Worm (Caenorhabditis elegans) whole organism, midembryonic: Measurements from ENCODE around the gene gur-3.

Source experiments
- T22C8.4 ChIP-seq: fragments of 200-800 bp; sonication (Bioruptor generic); IDR thresholded peaks from 2 replicates; pipeline ENCODE4 v1.3.6; 2022; ENCODE audit warnings: missing genetic modification characterization, missing compliant biosample characterization
- cog-1 ChIP-seq: sonication (generic microtip); optimal IDR thresholded peaks from 2 replicates; lab custom pipeline; 2016; ENCODE audit warnings: missing genetic modification characterization, missing compliant biosample characterization
- flt-1 ChIP-seq: fragments of 200-800 bp; sonication (Bioruptor generic); IDR thresholded peaks from 2 replicates; pipeline ENCODE4 v1.3.6; 2022; ENCODE audit warnings: missing genetic modification characterization, missing compliant biosample characterization
- klf-2 ChIP-seq: fragments of 200-800 bp; sonication (Bioruptor generic); conservative IDR thresholded peaks from 2 replicates; pipeline ENCODE4 v1.3.6; 2022; ENCODE audit warnings: missing genetic modification reagents, missing genetic modification characterization, missing compliant biosample characterization
- med-1 ChIP-seq: sonication (generic microtip); optimal IDR thresholded peaks from 2 replicates; lab custom pipeline; 2017; ENCODE audit warnings: missing genetic modification characterization, mild to moderate bottlenecking, missing compliant biosample characterization, antibody characterized with exemption, missing genetic modification reagents; ENCODE audit not compliant: insufficient read depth
- ref-1 ChIP-seq: fragments of 200-800 bp; sonication (Bioruptor generic); conservative IDR thresholded peaks from 2 replicates; pipeline ENCODE4 v1.3.6; 2022; ENCODE audit warnings: missing genetic modification reagents, missing genetic modification characterization, missing compliant biosample characterization
- tab-1 ChIP-seq: fragments of 200-800 bp; sonication (Bioruptor generic); IDR thresholded peaks from 2 replicates; pipeline ENCODE4 v1.3.6; 2022; ENCODE audit warnings: missing genetic modification characterization, missing compliant biosample characterization
- ztf-23 ChIP-seq: fragments of 200-800 bp; sonication (Bioruptor generic); IDR thresholded peaks from 2 replicates; pipeline ENCODE4 v1.3.6; 2022; ENCODE audit warnings: missing genetic modification reagents, missing genetic modification characterization, missing compliant biosample characterization
- ztf-29 ChIP-seq: fragments of 200-800 bp; sonication (Bioruptor generic); IDR thresholded peaks from 2 replicates; pipeline ENCODE4 v1.3.6; 2022; ENCODE audit warnings: missing genetic modification reagents, missing genetic modification characterization, missing compliant biosample characterization

The gur-3 gene

ce11 chrX:10432786-10433185, 26.7 kb upstream of the gur-3 start:
- no peak for TF ChIP-seq ztf-23 (GFP tag; lab: Robert Waterston, UW)
- TF ChIP-seq T22C8.4: no peak
- TF ChIP-seq tab-1 (GFP tag; lab: Robert Waterston, UW): no peak
- TF ChIP-seq ztf-29 (GFP tag; lab: Robert Waterston, UW): no peak
- no peak for TF ChIP-seq ref-1 (GFP tag; lab: Robert Waterston, UW)
- TF ChIP-seq klf-2 (GFP tag; lab: Robert Waterston, UW): no peak
- TF ChIP-seq cog-1 (tag; lab: Kevin White, UChicago): no peak
- TF ChIP-seq flt-1: no peak
- no peak for TF ChIP-seq med-1 (GFP tag; lab: Kevin White, UChicago)

ce11 chrX:10430866-10431265, 24.8 kb upstream of the gur-3 start:
- TF ChIP-seq klf-2 (GFP tag; lab: Robert Waterston, UW) (no peak), T22C8.4 (no peak), cog-1 (tag; lab: Kevin White, UChicago) (no peak), ref-1 (GFP tag; lab: Robert Waterston, UW) (no peak), flt-1 (no peak), ztf-23 (GFP tag; lab: Robert Waterston, UW) (no peak), ztf-29 (GFP tag; lab: Robert Waterston, UW) (no peak), med-1 (GFP tag; lab: Kevin White, UChicago) (no peak), tab-1 (GFP tag; lab: Robert Waterston, UW) (no peak)

- peak; percentile 23 for TF ChIP-seq cog-1 (tag; lab: Kevin White, UChicago)
- TF ChIP-seq tab-1 (GFP tag; lab: Robert Waterston, UW): 0 out of 2 replicates have a peak, but pooled peaks have one; percentile 57
- TF ChIP-seq med-1 (GFP tag; lab: Kevin White, UChicago): no peak
- no peak for TF ChIP-seq T22C8.4
- no peak for TF ChIP-seq ztf-23 (GFP tag; lab: Robert Waterston, UW)
- TF ChIP-seq flt-1: no peak
- no peak for TF ChIP-seq ztf-29 (GFP tag; lab: Robert Waterston, UW)
Measured at ce11 chrX:10429203-10429602, 23.1 kb upstream of the gur-3 start.

- TF ChIP-seq flt-1 (no peak), T22C8.4 (no peak), ztf-29 (GFP tag; lab: Robert Waterston, UW) (no peak), klf-2 (GFP tag; lab: Robert Waterston, UW) (no peak), ztf-23 (GFP tag; lab: Robert Waterston, UW) (no peak), med-1 (GFP tag; lab: Kevin White, UChicago) (no peak), tab-1 (GFP tag; lab: Robert Waterston, UW) (no peak), cog-1 (tag; lab: Kevin White, UChicago) (no peak), ref-1 (GFP tag; lab: Robert Waterston, UW) (no peak)
Measured at ce11 chrX:10428557-10428956, 22.5 kb upstream of the gur-3 start, which contains the start of gene mig-15. Gene mig-15, minus strand, starts transcription at chrX:10428657.

- TF ChIP-seq cog-1 (tag; lab: Kevin White, UChicago): no peak
- no peak for TF ChIP-seq klf-2 (GFP tag; lab: Robert Waterston, UW)
- no peak for TF ChIP-seq ref-1 (GFP tag; lab: Robert Waterston, UW)
Measured at ce11 chrX:10428109-10428508, 22.0 kb upstream of the gur-3 start.

- TF ChIP-seq flt-1: no peak
- no peak for TF ChIP-seq tab-1 (GFP tag; lab: Robert Waterston, UW)
- TF ChIP-seq ztf-23 (GFP tag; lab: Robert Waterston, UW): no peak
- no peak for TF ChIP-seq cog-1 (tag; lab: Kevin White, UChicago)
- TF ChIP-seq ztf-29 (GFP tag; lab: Robert Waterston, UW): no peak
- TF ChIP-seq T22C8.4: no peak
- TF ChIP-seq med-1 (GFP tag; lab: Kevin White, UChicago): no peak
- no peak for TF ChIP-seq ref-1 (GFP tag; lab: Robert Waterston, UW)
- TF ChIP-seq klf-2 (GFP tag; lab: Robert Waterston, UW): no peak
Measured at ce11 chrX:10424744-10425143, 18.6 kb upstream of the gur-3 start.

ce11 chrX:10422714-10423113, 16.6 kb upstream of the gur-3 start:
- no peak for TF ChIP-seq klf-2 (GFP tag; lab: Robert Waterston, UW)
- TF ChIP-seq tab-1 (GFP tag; lab: Robert Waterston, UW): no peak
- TF ChIP-seq med-1 (GFP tag; lab: Kevin White, UChicago): no peak
- TF ChIP-seq ref-1 (GFP tag; lab: Robert Waterston, UW): no peak
- TF ChIP-seq T22C8.4: no peak
- no peak for TF ChIP-seq ztf-23 (GFP tag; lab: Robert Waterston, UW)
- TF ChIP-seq ztf-29 (GFP tag; lab: Robert Waterston, UW): no peak
- no peak for TF ChIP-seq cog-1 (tag; lab: Kevin White, UChicago)
- TF ChIP-seq flt-1: no peak

ce11 chrX:10419743-10420142, 13.6 kb upstream of the gur-3 start, which contains the start of gene cdk-11.2:
Gene cdk-11.2, minus strand, starts transcription at chrX:10419765.
- TF ChIP-seq flt-1 (0 out of 2 replicates have a peak, but pooled peaks have one; percentile 21), ztf-29 (GFP tag; lab: Robert Waterston, UW) (0 out of 2 replicates have a peak, but pooled peaks have one; percentile 28), klf-2 (GFP tag; lab: Robert Waterston, UW) (no peak), ztf-23 (GFP tag; lab: Robert Waterston, UW) (0 out of 2 replicates have a peak, but pooled peaks have one; percentile 44), cog-1 (tag; lab: Kevin White, UChicago) (no peak)

- TF ChIP-seq med-1 (GFP tag; lab: Kevin White, UChicago): no peak
- no peak for TF ChIP-seq cog-1 (tag; lab: Kevin White, UChicago)
- TF ChIP-seq ztf-23 (GFP tag; lab: Robert Waterston, UW): no peak
- no peak for TF ChIP-seq ztf-29 (GFP tag; lab: Robert Waterston, UW)
- no peak for TF ChIP-seq flt-1
- no peak for TF ChIP-seq klf-2 (GFP tag; lab: Robert Waterston, UW)
- TF ChIP-seq ref-1 (GFP tag; lab: Robert Waterston, UW): no peak
- no peak for TF ChIP-seq T22C8.4
- TF ChIP-seq tab-1 (GFP tag; lab: Robert Waterston, UW): no peak
Measured at ce11 chrX:10412425-10412824, 6.3 kb upstream of the gur-3 start, which contains the start of gene acr-8. Gene acr-8, plus strand, starts transcription at chrX:10412725.
